Worm (Caenorhabditis elegans) whole organism, L3 larva: ENCODE data around the gene F40C5.2.
A peak's percentile ranks its signal among the peaks of the same experiment; 100 is the strongest.

Source experiments
- ZK546.5 ChIP-seq: sonication (generic microtip); optimal IDR thresholded peaks from 2 replicates; lab custom pipeline; 2017; ENCODE audit warnings: missing biosample characterization, missing genetic modification characterization
- ama-1 ChIP-seq: fragments of 150-350 bp; optimal IDR thresholded peaks from 2 replicates; lab custom pipeline; 2018
- ceh-82 ChIP-seq: fragments of 150-350 bp; optimal IDR thresholded peaks from 2 replicates; lab custom pipeline; 2014; ENCODE audit warnings: missing biosample characterization, missing genetic modification characterization
- daf-12 ChIP-seq: fragments of 150-350 bp; optimal IDR thresholded peaks from 2 replicates; lab custom pipeline; 2014; ENCODE audit warnings: missing biosample characterization, missing genetic modification reagents, missing genetic modification characterization
- egl-27 ChIP-seq: sonication (generic microtip); optimal IDR thresholded peaks from 4 replicates; lab custom pipeline; 2017; ENCODE audit warnings: missing biosample characterization, missing genetic modification reagents, missing genetic modification characterization
- egl-5 ChIP-seq: fragments of 150-350 bp; optimal IDR thresholded peaks from 2 replicates; lab custom pipeline; 2017; ENCODE audit warnings: missing biosample characterization, missing genetic modification reagents, missing genetic modification characterization, inconsistent platforms
- elt-1 ChIP-seq: fragments of 150-350 bp; optimal IDR thresholded peaks from 2 replicates; lab custom pipeline; 2014; ENCODE audit warnings: missing biosample characterization, missing genetic modification characterization
- elt-2 ChIP-seq: sonication (generic microtip); optimal IDR thresholded peaks from 2 replicates; lab custom pipeline; 2016; ENCODE audit warnings: missing genetic modification reagents, mild to moderate bottlenecking, missing genetic modification characterization, missing compliant biosample characterization
- fkh-2 ChIP-seq: fragments of 150-350 bp; optimal IDR thresholded peaks from 2 replicates; lab custom pipeline; 2014; ENCODE audit warnings: missing biosample characterization, missing genetic modification reagents, missing genetic modification characterization
- fos-1 ChIP-seq: fragments of 150-350 bp; optimal IDR thresholded peaks from 2 replicates; lab custom pipeline; 2014; ENCODE audit warnings: missing biosample characterization, missing genetic modification characterization
- hmg-11 ChIP-seq: sonication (generic microtip); optimal IDR thresholded peaks from 2 replicates; lab custom pipeline; 2016; ENCODE audit warnings: missing genetic modification characterization, missing compliant biosample characterization
- lin-15B ChIP-seq: fragments of 150-350 bp; optimal IDR thresholded peaks from 2 replicates; lab custom pipeline; 2014; ENCODE audit warnings: missing biosample characterization, missing genetic modification characterization
- lin-39 ChIP-seq: fragments of 150-350 bp; optimal IDR thresholded peaks from 2 replicates; lab custom pipeline; 2018; ENCODE audit warnings: missing biosample characterization, missing genetic modification reagents, missing genetic modification characterization
- mdl-1 ChIP-seq: fragments of 150-350 bp; optimal IDR thresholded peaks from 2 replicates; lab custom pipeline; 2014; ENCODE audit warnings: missing biosample characterization, missing genetic modification characterization
- mml-1 ChIP-seq: fragments of 150-350 bp; sonication (generic microtip); optimal IDR thresholded peaks from 3 replicates; lab custom pipeline; 2014; ENCODE audit warnings: missing biosample characterization, missing genetic modification characterization
- nhr-11 ChIP-seq: fragments of 150-350 bp; optimal IDR thresholded peaks from 2 replicates; lab custom pipeline; 2014; ENCODE audit warnings: missing biosample characterization, missing genetic modification characterization
- nhr-12 ChIP-seq: fragments of 150-350 bp; optimal IDR thresholded peaks from 2 replicates; lab custom pipeline; 2014; ENCODE audit warnings: missing biosample characterization, missing genetic modification characterization
- nhr-23 ChIP-seq: fragments of 150-350 bp; optimal IDR thresholded peaks from 2 replicates; lab custom pipeline; 2014; ENCODE audit warnings: missing biosample characterization, missing genetic modification reagents, missing genetic modification characterization
- nhr-237 ChIP-seq: fragments of 150-350 bp; optimal IDR thresholded peaks from 2 replicates; lab custom pipeline; 2014; ENCODE audit warnings: missing biosample characterization, missing genetic modification characterization
- nhr-25 ChIP-seq: sonication (generic microtip); optimal IDR thresholded peaks from 2 replicates; lab custom pipeline; 2017; ENCODE audit warnings: missing biosample characterization, missing genetic modification characterization
- nhr-43 ChIP-seq: sonication (generic microtip); optimal IDR thresholded peaks from 2 replicates; lab custom pipeline; 2016; ENCODE audit warnings: mild to moderate bottlenecking, missing genetic modification characterization, missing compliant biosample characterization; ENCODE audit not compliant: poor library complexity, severe bottlenecking
- nhr-67 ChIP-seq: fragments of 150-350 bp; optimal IDR thresholded peaks from 2 replicates; lab custom pipeline; 2014; ENCODE audit warnings: missing biosample characterization, missing genetic modification characterization
- nhr-76 ChIP-seq: fragments of 150-350 bp; sonication (generic microtip); optimal IDR thresholded peaks from 5 replicates; lab custom pipeline; 2014; ENCODE audit warnings: missing biosample characterization, missing genetic modification characterization
- nhr-77 ChIP-seq: fragments of 150-350 bp; optimal IDR thresholded peaks from 2 replicates; lab custom pipeline; 2014; ENCODE audit warnings: missing biosample characterization, missing genetic modification characterization
- pha-4 ChIP-seq: fragments of 150-350 bp; optimal IDR thresholded peaks from 2 replicates; lab custom pipeline; 2014; ENCODE audit warnings: missing biosample characterization, missing genetic modification reagents, missing genetic modification characterization
- pqm-1 ChIP-seq: fragments of 150-350 bp; optimal IDR thresholded peaks from 2 replicates; lab custom pipeline; 2017; ENCODE audit warnings: missing biosample characterization, missing genetic modification characterization, inconsistent platforms
- skn-1 ChIP-seq: fragments of 150-350 bp; optimal IDR thresholded peaks from 2 replicates; lab custom pipeline; 2014; ENCODE audit warnings: missing biosample characterization, missing genetic modification characterization
- snpc-4 ChIP-seq: fragments of 150-350 bp; optimal IDR thresholded peaks from 2 replicates; lab custom pipeline; 2014; ENCODE audit warnings: missing biosample characterization, missing genetic modification characterization
- tbx-2 ChIP-seq: sonication (generic microtip); optimal IDR thresholded peaks from 2 replicates; lab custom pipeline; 2016; ENCODE audit warnings: mild to moderate bottlenecking, missing genetic modification characterization, missing compliant biosample characterization
- unc-62 ChIP-seq: fragments of 150-350 bp; sonication (generic microtip); optimal IDR thresholded peaks from 4 replicates; lab custom pipeline; 2014; ENCODE audit warnings: missing biosample characterization, missing genetic modification reagents, missing genetic modification characterization
- ztf-11 ChIP-seq: fragments of 150-350 bp; optimal IDR thresholded peaks from 2 replicates; lab custom pipeline; 2014; ENCODE audit warnings: missing biosample characterization, missing genetic modification characterization
- ztf-4 ChIP-seq: fragments of 150-350 bp; optimal IDR thresholded peaks from 2 replicates; lab custom pipeline; 2014; ENCODE audit warnings: missing biosample characterization, missing genetic modification characterization

F40C5.2 gene

DNA sequence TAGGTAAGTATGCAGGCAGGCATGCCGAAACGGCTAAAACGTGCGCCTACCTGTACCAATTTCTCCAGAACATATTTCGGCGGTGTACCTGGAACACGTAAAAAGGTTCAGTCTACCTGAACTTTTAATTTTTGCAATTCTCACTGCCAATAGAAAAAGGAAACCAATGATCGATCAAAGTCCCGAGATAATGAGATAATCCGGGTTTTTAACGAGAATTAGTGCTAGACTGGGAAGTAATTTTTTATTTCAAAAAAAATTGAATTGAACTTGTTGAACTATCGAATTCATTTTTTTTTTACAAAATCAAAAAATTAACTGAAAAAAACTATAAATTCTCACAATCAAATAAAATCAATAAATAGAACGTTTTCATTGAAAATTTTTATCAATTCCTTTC, 29.8 kb downstream of the F40C5.2 start, which contains the start of gene T22F3.7:
T22F3.7 (minus strand) TSS at position 101 of the 400 bp plus-strand sequence.
- TF ChIP-seq ztf-11 (no peak), fos-1 (tag; lab: Kevin White, UChicago) (no peak), nhr-43 (tag; lab: Kevin White, UChicago) (no peak), nhr-67 (no peak), nhr-77 (tag; lab: Kevin White, UChicago) (no peak), daf-12 (tag; lab: Kevin White, UChicago) (no peak), lin-15B (tag; lab: Kevin White, UChicago) (no peak), nhr-25 (tag; lab: Kevin White, UChicago) (no peak), ceh-82 (tag; lab: Kevin White, UChicago) (no peak), nhr-11 (tag; lab: Kevin White, UChicago) (no peak)

DNA sequence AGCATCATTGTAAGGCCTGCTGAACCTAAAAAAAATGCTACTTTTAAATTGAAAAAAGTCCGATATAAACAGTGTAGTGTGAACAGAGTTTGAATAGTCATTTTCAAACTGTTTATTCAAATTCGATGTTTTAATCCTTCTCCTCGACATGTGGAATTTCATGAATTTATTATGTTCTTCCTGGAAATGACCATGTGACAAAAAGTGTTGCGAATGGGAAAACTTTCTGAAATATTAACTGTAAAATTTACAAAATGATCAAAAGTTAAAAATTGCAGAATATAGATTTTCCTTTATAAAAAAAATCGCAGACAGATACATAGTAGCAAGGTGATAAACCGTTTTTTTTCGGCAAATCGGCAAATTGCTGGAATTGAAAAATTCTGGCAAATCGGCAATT, 34.5 kb downstream of the F40C5.2 start, which contains the start of gene T22F3.8:
T22F3.8 (minus strand) TSS at position 101 of the 400 bp plus-strand sequence.
- TF ChIP-seq mdl-1 (tag; lab: Kevin White, UChicago): no peak
- TF ChIP-seq unc-62 (GFP tag; lab: Kevin White, UChicago): no peak
- TF ChIP-seq, all 47 proteins: peak for 0

DNA sequence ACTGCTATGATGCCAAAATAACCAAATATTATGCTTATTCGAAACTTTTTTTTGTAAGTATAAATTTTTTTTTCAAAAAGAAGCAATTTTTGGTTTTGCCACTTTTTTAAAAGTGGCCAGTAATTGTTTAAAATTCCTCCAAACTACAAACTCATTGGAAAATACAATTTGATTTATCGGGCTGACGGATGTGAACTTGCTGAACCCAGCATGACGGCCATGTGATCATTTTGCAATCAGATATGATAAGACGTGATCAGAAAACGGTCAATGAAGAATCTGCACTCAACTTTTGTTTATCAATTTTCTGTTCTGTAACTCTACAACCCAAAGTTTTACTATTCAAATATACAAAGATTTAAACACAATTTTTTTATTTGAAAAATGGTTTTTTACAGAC, 35.6 kb downstream of the F40C5.2 start:
- TF ChIP-seq nhr-25 (tag; lab: Kevin White, UChicago): no peak
- TF ChIP-seq fos-1 (tag; lab: Kevin White, UChicago): no peak
- no peak for TF ChIP-seq ztf-4 (tag; lab: Kevin White, UChicago)
- TF ChIP-seq ceh-82 (tag; lab: Kevin White, UChicago): no peak
- no peak for TF ChIP-seq egl-27 (tag; lab: Kevin White, UChicago)
- TF ChIP-seq ztf-11: no peak
- TF ChIP-seq lin-15B (tag; lab: Kevin White, UChicago): no peak
- no peak for TF ChIP-seq fkh-2 (tag; lab: Kevin White, UChicago)
- TF ChIP-seq egl-5 (tag; lab: Kevin White, UChicago): no peak
- no peak for TF ChIP-seq elt-2 (tag; lab: Kevin White, UChicago)
- TF ChIP-seq nhr-11 (tag; lab: Kevin White, UChicago): no peak
- TF ChIP-seq ama-1: no peak
- TF ChIP-seq nhr-77 (tag; lab: Kevin White, UChicago): no peak
- TF ChIP-seq nhr-43 (tag; lab: Kevin White, UChicago): no peak
- TF ChIP-seq elt-1 (tag; lab: Kevin White, UChicago): no peak
- TF ChIP-seq lin-39 (tag; lab: Kevin White, UChicago): no peak
- TF ChIP-seq, all 47 proteins: peak for 0

DNA sequence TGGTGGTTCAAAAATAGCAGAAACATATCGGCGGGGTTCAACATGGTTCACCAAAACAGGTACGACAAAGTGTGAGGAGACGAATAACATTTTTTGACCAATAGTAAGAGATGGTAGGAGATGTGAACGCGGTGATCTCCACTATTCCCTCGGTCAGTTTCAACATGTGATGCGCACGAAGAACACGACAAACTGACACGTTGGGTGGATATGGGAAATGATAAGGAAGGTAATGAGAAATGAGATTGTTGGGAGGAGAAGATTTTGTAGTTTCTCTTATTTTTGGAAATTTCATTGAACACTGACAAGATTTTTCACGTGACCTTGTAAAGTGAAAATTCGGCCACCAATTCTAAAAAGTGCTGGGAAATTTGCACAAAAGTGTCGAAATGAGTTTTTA, 39.9 kb downstream of the F40C5.2 start:
- TF ChIP-seq lin-15B (tag; lab: Kevin White, UChicago) (no peak), nhr-43 (tag; lab: Kevin White, UChicago) (peak; percentile 47), nhr-23 (peak; percentile 26)

DNA sequence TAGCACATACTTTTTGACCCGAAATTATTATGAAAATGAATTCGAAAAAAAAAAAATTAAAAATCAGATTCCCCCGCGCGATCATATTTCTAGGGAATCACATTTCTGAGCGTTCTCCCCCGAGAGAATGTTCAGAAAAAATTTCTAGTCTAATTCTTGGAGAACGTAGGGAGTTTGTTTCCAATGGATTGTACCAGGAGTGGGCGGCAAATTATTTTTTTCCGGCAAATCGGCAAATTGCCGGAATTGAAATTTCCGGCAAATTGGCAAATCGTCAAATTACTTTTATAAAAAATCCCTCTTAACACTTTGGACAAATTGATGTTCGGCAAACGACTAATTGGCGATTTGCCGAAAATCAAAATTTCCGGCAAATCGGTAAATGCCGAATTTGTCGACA, 40.9 kb downstream of the F40C5.2 start, which contains the start of gene T22F3.10:
T22F3.10 (minus strand) TSS at position 101 of the 400 bp plus-strand sequence.
- TF ChIP-seq pha-4 (no peak), mml-1 (tag; lab: Kevin White, UChicago) (no peak), ztf-11 (no peak), nhr-12 (tag; lab: Kevin White, UChicago) (no peak), nhr-11 (tag; lab: Kevin White, UChicago) (no peak), nhr-43 (tag; lab: Kevin White, UChicago) (no peak), hmg-11 (no peak), skn-1 (tag; lab: Kevin White, UChicago) (no peak), nhr-76 (tag; lab: Kevin White, UChicago) (no peak), nhr-77 (tag; lab: Kevin White, UChicago) (no peak), fkh-2 (tag; lab: Kevin White, UChicago) (no peak), pqm-1 (no peak), nhr-25 (tag; lab: Kevin White, UChicago) (no peak)

DNA sequence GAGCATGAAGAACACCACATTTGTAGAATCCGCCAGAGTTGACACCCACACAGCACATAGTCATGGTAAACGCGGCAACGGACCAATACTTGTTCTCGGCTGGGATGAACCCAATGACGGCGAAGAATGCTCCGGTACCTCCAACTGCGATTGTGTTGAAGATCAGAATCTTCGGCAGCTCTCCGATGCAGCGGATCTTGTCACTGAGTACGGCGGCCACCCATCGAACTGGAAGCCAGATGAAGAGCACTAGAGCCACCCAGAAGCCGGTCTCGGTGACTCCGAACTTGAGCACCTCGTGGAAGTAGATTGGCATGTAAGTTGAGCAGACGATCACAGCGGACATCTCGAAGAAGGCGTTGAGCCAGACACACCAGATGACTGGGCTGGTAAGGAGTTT, 42.2 kb downstream of the F40C5.2 start:
- no peak for TF ChIP-seq ZK546.5 (tag; lab: Kevin White, UChicago)
- no peak for TF ChIP-seq unc-62 (GFP tag; lab: Kevin White, UChicago)
- TF ChIP-seq nhr-76 (tag; lab: Kevin White, UChicago): no peak
- TF ChIP-seq elt-1 (tag; lab: Kevin White, UChicago): no peak
- TF ChIP-seq ztf-4 (tag; lab: Kevin White, UChicago): no peak
- TF ChIP-seq nhr-237 (tag; lab: Kevin White, UChicago): no peak
- no peak for TF ChIP-seq nhr-67
- TF ChIP-seq tbx-2: no peak
- no peak for TF ChIP-seq pha-4
- TF ChIP-seq nhr-11 (tag; lab: Kevin White, UChicago): no peak
- TF ChIP-seq snpc-4 (tag; lab: Kevin White, UChicago): no peak
